Worm (Caenorhabditis elegans) whole organism, L4/young adult: ENCODE data around the gene C16D2.3.

Experiments
- W03F9.2 ChIP-seq: fragments of 150-350 bp; optimal IDR thresholded peaks from 2 replicates; lab custom pipeline; 2014; ENCODE audit warnings: missing biosample characterization, missing genetic modification characterization
- him-1 ChIP-seq: sonication (generic microtip); optimal IDR thresholded peaks from 2 replicates; lab custom pipeline; 2016; ENCODE audit warnings: missing genotype, missing genetic modification reagents, missing genetic modification characterization, missing compliant biosample characterization

DNA sequence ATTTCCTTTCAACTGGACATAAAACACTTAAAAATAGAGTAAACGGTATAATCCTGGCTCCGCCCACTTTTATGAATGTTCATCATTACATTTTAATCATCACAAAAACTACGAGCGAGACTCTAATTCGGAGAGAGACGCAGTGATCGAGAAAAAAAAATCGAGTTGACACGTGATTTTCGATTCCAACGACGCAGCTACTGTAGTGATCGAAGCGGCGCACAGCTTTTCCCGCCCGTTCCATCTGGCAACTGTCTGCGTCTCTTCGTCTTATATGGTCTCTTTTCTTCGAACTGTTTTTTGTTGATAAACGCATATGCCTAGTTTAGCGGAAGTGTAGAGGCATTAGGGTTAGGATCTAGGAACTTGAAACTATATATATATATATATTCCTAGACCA, 24.1 kb upstream of the C16D2.3 start:
- TF ChIP-seq him-1 (tag; lab: Kevin White, UChicago): no peak
- TF ChIP-seq W03F9.2 (tag; lab: Kevin White, UChicago): no peak
